Fruit fly (Drosophila melanogaster): ENCODE measurements around the gene TotZ.

- TF ChIP-seq psq (optimal IDR thresholded peaks at IDR 0.05) = no peak
- TF ChIP-seq ttk (optimal IDR thresholded peaks at IDR 0.05) = no peak
- no peak for TF ChIP-seq insv (optimal IDR thresholded peaks at IDR 0.05)
Measured at dm6 chr3R:20850395-20851039, 27.0 kb upstream of the TotZ start, which contains the start of gene RpS30.

All from Kc167 (cell line).